Worm (Caenorhabditis elegans) whole organism, mixed stage, embryonic: Measurements from ENCODE around the gene tatn-1.

Experiments used
- M03D4.4 ChIP-seq: sonication (generic microtip); optimal IDR thresholded peaks from 2 replicates; lab custom pipeline; 2017; ENCODE audit warnings: mild to moderate bottlenecking, missing genetic modification characterization, missing compliant biosample characterization
- bed-3 ChIP-seq: fragments of 200-800 bp; sonication (Bioruptor generic); optimal IDR thresholded peaks from 3 replicates; lab custom pipeline; 2018; ENCODE audit warnings: mild to moderate bottlenecking, missing genetic modification characterization, moderate library complexity, missing compliant biosample characterization
- blmp-1 ChIP-seq: fragments of 150-350 bp; optimal IDR thresholded peaks from 2 replicates; lab custom pipeline; 2014; ENCODE audit warnings: missing biosample characterization, missing genetic modification characterization
- ceh-39 ChIP-seq: fragments of 150-350 bp; optimal IDR thresholded peaks from 2 replicates; lab custom pipeline; 2014; ENCODE audit warnings: missing biosample characterization, missing genetic modification characterization
- ceh-43 ChIP-seq: fragments of 200-800 bp; sonication (Bioruptor generic); optimal IDR thresholded peaks from 2 replicates; lab custom pipeline; 2018; ENCODE audit warnings: mild to moderate bottlenecking, missing genetic modification characterization, moderate library complexity, missing compliant biosample characterization
- ceh-83 ChIP-seq: fragments of 200-800 bp; sonication (Bioruptor generic); optimal IDR thresholded peaks from 2 replicates; lab custom pipeline; 2018; ENCODE audit warnings: mild to moderate bottlenecking, missing genetic modification characterization, missing compliant biosample characterization
- ces-1 ChIP-seq: fragments of 150-350 bp; optimal IDR thresholded peaks from 2 replicates; lab custom pipeline; 2014; ENCODE audit warnings: missing biosample characterization, missing genetic modification reagents, missing genetic modification characterization
- cnd-1 ChIP-seq: fragments of 200-800 bp; sonication (Bioruptor generic); optimal IDR thresholded peaks from 2 replicates; lab custom pipeline; 2018; ENCODE audit warnings: mild to moderate bottlenecking, missing genetic modification characterization, missing compliant biosample characterization
- drap-1 ChIP-seq: fragments of 200-800 bp; sonication (Bioruptor generic); optimal IDR thresholded peaks from 3 replicates; lab custom pipeline; 2018; ENCODE audit warnings: mild to moderate bottlenecking, missing genetic modification characterization, missing compliant biosample characterization
- elt-1 ChIP-seq: sonication (generic microtip); optimal IDR thresholded peaks from 2 replicates; lab custom pipeline; 2017; ENCODE audit warnings: missing genetic modification characterization, mild to moderate bottlenecking, missing compliant biosample characterization, antibody characterized with exemption, moderate library complexity, borderline replicate concordance; ENCODE audit not compliant: insufficient read depth
- elt-3 ChIP-seq: fragments of 150-350 bp; optimal IDR thresholded peaks from 2 replicates; lab custom pipeline; 2014; ENCODE audit warnings: missing biosample characterization, missing genetic modification characterization
- flh-1 ChIP-seq: fragments of 200-800 bp; sonication (Bioruptor generic); optimal IDR thresholded peaks from 2 replicates; lab custom pipeline; 2018; ENCODE audit warnings: mild to moderate bottlenecking, missing genetic modification characterization, moderate library complexity, missing compliant biosample characterization
- ham-2 ChIP-seq: fragments of 200-800 bp; sonication (Bioruptor generic); optimal IDR thresholded peaks from 2 replicates; lab custom pipeline; 2018; ENCODE audit warnings: mild to moderate bottlenecking, missing genetic modification characterization, missing compliant biosample characterization
- hlh-1 ChIP-seq: fragments of 150-350 bp; optimal IDR thresholded peaks from 2 replicates; lab custom pipeline; 2014; ENCODE audit warnings: missing biosample characterization, missing genetic modification reagents, missing genetic modification characterization
- lin-13 ChIP-seq: fragments of 150-350 bp; optimal IDR thresholded peaks from 2 replicates; lab custom pipeline; 2014; ENCODE audit warnings: missing biosample characterization, missing genetic modification characterization
- lin-32 ChIP-seq: fragments of 200-800 bp; sonication (Bioruptor generic); optimal IDR thresholded peaks from 2 replicates; lab custom pipeline; 2018; ENCODE audit warnings: mild to moderate bottlenecking, missing genetic modification characterization, missing compliant biosample characterization
- mab-5 ChIP-seq: fragments of 150-350 bp; optimal IDR thresholded peaks from 2 replicates; lab custom pipeline; 2014; ENCODE audit warnings: missing biosample characterization, missing genetic modification characterization
- mep-1 ChIP-seq: fragments of 150-350 bp; optimal IDR thresholded peaks from 2 replicates; lab custom pipeline; 2017; ENCODE audit warnings: missing biosample characterization, missing genetic modification reagents, missing genetic modification characterization, inconsistent platforms
- mls-2 ChIP-seq: sonication (generic microtip); optimal IDR thresholded peaks from 2 replicates; lab custom pipeline; 2016; ENCODE audit warnings: mild to moderate bottlenecking, missing genetic modification characterization, moderate library complexity, missing compliant biosample characterization
- nhr-12 ChIP-seq: fragments of 150-350 bp; optimal IDR thresholded peaks from 2 replicates; lab custom pipeline; 2014; ENCODE audit warnings: missing biosample characterization, missing genetic modification characterization
- nhr-237 ChIP-seq: fragments of 150-350 bp; optimal IDR thresholded peaks from 2 replicates; lab custom pipeline; 2014; ENCODE audit warnings: missing biosample characterization, missing genetic modification characterization
- nhr-28 ChIP-seq: fragments of 150-350 bp; optimal IDR thresholded peaks from 2 replicates; lab custom pipeline; 2014; ENCODE audit warnings: missing biosample characterization, missing genetic modification characterization
- nhr-76 ChIP-seq: sonication (generic microtip); optimal IDR thresholded peaks from 2 replicates; lab custom pipeline; 2017; ENCODE audit warnings: missing biosample characterization, missing genetic modification characterization
- sem-2 ChIP-seq: fragments of 200-800 bp; sonication (Bioruptor generic); optimal IDR thresholded peaks from 2 replicates; lab custom pipeline; 2018; ENCODE audit warnings: mild to moderate bottlenecking, missing genetic modification characterization, missing compliant biosample characterization
- sptf-1 ChIP-seq: sonication (generic microtip); optimal IDR thresholded peaks from 2 replicates; lab custom pipeline; 2017; ENCODE audit warnings: mild to moderate bottlenecking, missing genetic modification characterization, moderate library complexity, missing compliant biosample characterization
- tbx-8 ChIP-seq: fragments of 200-800 bp; sonication (Bioruptor generic); optimal IDR thresholded peaks from 2 replicates; lab custom pipeline; 2018; ENCODE audit warnings: mild to moderate bottlenecking, missing genetic modification characterization, moderate library complexity, missing compliant biosample characterization
- unc-120 ChIP-seq: sonication (generic microtip); optimal IDR thresholded peaks from 2 replicates; lab custom pipeline; 2017; ENCODE audit warnings: missing genetic modification characterization, missing compliant biosample characterization; ENCODE audit not compliant: poor library complexity, severe bottlenecking
- unc-39 ChIP-seq: fragments of 150-350 bp; optimal IDR thresholded peaks from 2 replicates; lab custom pipeline; 2014; ENCODE audit warnings: missing biosample characterization, missing genetic modification characterization
- unc-62 ChIP-seq: fragments of 150-350 bp; optimal IDR thresholded peaks from 2 replicates; lab custom pipeline; 2014; ENCODE audit warnings: missing biosample characterization, missing genetic modification reagents, missing genetic modification characterization
- zip-8 ChIP-seq: fragments of 150-350 bp; optimal IDR thresholded peaks from 2 replicates; lab custom pipeline; 2014; ENCODE audit warnings: missing biosample characterization, missing genetic modification characterization

Gene tatn-1

ce11 chrX:14761021-14761420, 29.8 kb upstream of the tatn-1 start, which contains the start of gene C05G5.5:
TSS of gene C05G5.5 (minus strand) at chrX:14761121.
- TF ChIP-seq elt-3 = no peak
- peak; percentile 2 for TF ChIP-seq mls-2
- TF ChIP-seq bed-3 = no peak
- no peak for TF ChIP-seq cnd-1

- TF ChIP-seq unc-39 (tag; lab: Kevin White, UChicago) (no peak), ham-2 (no peak), nhr-76 (tag; lab: Kevin White, UChicago) (no peak), sptf-1 (no peak), zip-8 (tag; lab: Kevin White, UChicago) (no peak), cnd-1 (no peak), lin-13 (tag; lab: Kevin White, UChicago) (no peak), M03D4.4 (tag; lab: Kevin White, UChicago) (no peak)
Measured at ce11 chrX:14767813-14768212, 23.0 kb upstream of the tatn-1 start.

- TF ChIP-seq unc-120 (tag; lab: Kevin White, UChicago) = no peak
- TF ChIP-seq elt-1 = no peak
- TF ChIP-seq ham-2 = no peak
- TF ChIP-seq nhr-12 = no peak
Measured at ce11 chrX:14768989-14769388, 21.8 kb upstream of the tatn-1 start.

ce11 chrX:14770336-14770735, 20.5 kb upstream of the tatn-1 start:
- no peak for TF ChIP-seq hlh-1 (tag; lab: Kevin White, UChicago)
- TF ChIP-seq lin-13 (tag; lab: Kevin White, UChicago) = no peak
- TF ChIP-seq unc-62 (GFP tag; lab: Kevin White, UChicago) = no peak
- TF ChIP-seq ceh-43 = no peak
- no peak for TF ChIP-seq ces-1
- TF ChIP-seq sem-2 = no peak
- no peak for TF ChIP-seq elt-1
- TF ChIP-seq ham-2 = no peak
- no peak for TF ChIP-seq ceh-39
- TF ChIP-seq sptf-1 = no peak
- no peak for TF ChIP-seq cnd-1
- TF ChIP-seq mab-5 (tag; lab: Kevin White, UChicago) = no peak
- no peak for TF ChIP-seq lin-32
- TF ChIP-seq drap-1 = no peak
- TF ChIP-seq ceh-83 (GFP tag; lab: Kevin White, UChicago) = no peak
- no peak for TF ChIP-seq unc-120 (tag; lab: Kevin White, UChicago)
- no peak for TF ChIP-seq elt-3
- TF ChIP-seq nhr-76 (tag; lab: Kevin White, UChicago) = no peak
- TF ChIP-seq mep-1 = no peak

ce11 chrX:14771682-14772081, 19.1 kb upstream of the tatn-1 start, which contains the start of gene Y16B4A.2:
TSS of gene Y16B4A.2 (minus strand) at chrX:14771851.
- TF ChIP-seq ceh-43 = no peak
- no peak for TF ChIP-seq unc-120 (tag; lab: Kevin White, UChicago)
- no peak for TF ChIP-seq mab-5 (tag; lab: Kevin White, UChicago)
- TF ChIP-seq cnd-1 = no peak
- TF ChIP-seq M03D4.4 (tag; lab: Kevin White, UChicago) = no peak
- TF ChIP-seq drap-1 = no peak
- TF ChIP-seq tbx-8 (GFP tag; lab: Kevin White, UChicago) = no peak
- TF ChIP-seq ces-1 = no peak
- TF ChIP-seq lin-32 = no peak
- no peak for TF ChIP-seq ceh-83 (GFP tag; lab: Kevin White, UChicago)
- TF ChIP-seq unc-62 (GFP tag; lab: Kevin White, UChicago) = no peak
- TF ChIP-seq elt-1 = no peak
- TF ChIP-seq flh-1 (GFP tag; lab: Kevin White, UChicago) = no peak
- TF ChIP-seq bed-3 = no peak
- no peak for TF ChIP-seq nhr-237 (tag; lab: Kevin White, UChicago)

ce11 chrX:14773238-14773637, 17.6 kb upstream of the tatn-1 start, which contains the start of gene unc-3:
TSS of gene unc-3 (plus strand) at chrX:14773538.
- no peak for TF ChIP-seq drap-1
- TF ChIP-seq mep-1 = no peak
- no peak for TF ChIP-seq ceh-43
- TF ChIP-seq nhr-28 (tag; lab: Kevin White, UChicago) = no peak
- no peak for TF ChIP-seq elt-1
- TF ChIP-seq blmp-1 (tag; lab: Kevin White, UChicago) = no peak
- TF ChIP-seq bed-3 = no peak
- no peak for TF ChIP-seq mab-5 (tag; lab: Kevin White, UChicago)
- TF ChIP-seq elt-3 = no peak
